Fruit fly (Drosophila melanogaster): ENCODE results near the gene CG42709.

The CG42709 gene

dm6 chr3L:12803159-12804034 is 13.4 kb downstream of the CG42709 start (continued):
- TF ChIP-seq Lim3 (GFP tag; IDR thresholded peaks at IDR 0.05): no peak
- peak in 1 of 2 experiments; percentile 44 for TF ChIP-seq Dfd (GFP tag; optimal IDR thresholded peaks at IDR 0.05)
- TF ChIP-seq tx (GFP tag; optimal IDR thresholded peaks at IDR 0.05): peak; percentile 24
- TF ChIP-seq CG11247 (GFP tag; IDR thresholded peaks at IDR 0.05): no peak; the same call in 1 of the 2 replicates
- no peak for TF ChIP-seq Poxn (GFP tag; IDR thresholded peaks at IDR 0.05)
- TF ChIP-seq CG10267 (tag; optimal IDR thresholded peaks at IDR 0.05): peak; percentile 29
- TF ChIP-seq caup (GFP tag; optimal IDR thresholded peaks at IDR 0.05; ENCODE audit: severe bottlenecking): peak; percentile 8
- 0 out of 2 replicates have a peak, but pooled peaks have one; percentile 26 for TF ChIP-seq CG6689 (GFP tag; IDR thresholded peaks at IDR 0.05)
- 0 out of 4 replicates have a peak, but pooled peaks have one; percentile 62 for TF ChIP-seq chinmo (GFP tag; IDR thresholded peaks at IDR 0.05; ENCODE audit: partially characterized antibody)
- TF ChIP-seq wor (GFP tag; IDR thresholded peaks at IDR 0.05): no peak
- TF ChIP-seq ato (GFP tag; IDR thresholded peaks at IDR 0.05; ENCODE audit: partially characterized antibody): no peak
- peak; percentile 56 for TF ChIP-seq CG13894 (tag; optimal IDR thresholded peaks at IDR 0.05)
- peak; percentile 37 for TF ChIP-seq org-1 (GFP tag; optimal IDR thresholded peaks at IDR 0.05)
- TF ChIP-seq cas (GFP tag; IDR thresholded peaks at IDR 0.05): no peak
- TF ChIP-seq Bteb2 (GFP tag; optimal IDR thresholded peaks at IDR 0.05): peak; percentile 62
- peak; percentile 15 for TF ChIP-seq CG2712 (tag; optimal IDR thresholded peaks at IDR 0.05)
- peak; percentile 47 for TF ChIP-seq phol (tag; optimal IDR thresholded peaks at IDR 0.05)
- TF ChIP-seq knrl (GFP tag; IDR thresholded peaks at IDR 0.05; ENCODE audit: partially characterized antibody): no peak
- no peak for TF ChIP-seq twi (tag; optimal IDR thresholded peaks at IDR 0.05)
- TF ChIP-seq CG4820 (GFP tag; optimal IDR thresholded peaks at IDR 0.05): no peak
- TF ChIP-seq corto (GFP tag; optimal IDR thresholded peaks at IDR 0.05): no peak
- no peak for TF ChIP-seq NC2α (GFP tag; optimal IDR thresholded peaks at IDR 0.05)
- no peak for TF ChIP-seq NK7.1 (GFP tag; optimal IDR thresholded peaks at IDR 0.05)
- TF ChIP-seq pros (GFP tag; optimal IDR thresholded peaks at IDR 0.05): no peak
- no peak for TF ChIP-seq CG4707 (GFP tag; optimal IDR thresholded peaks at IDR 0.05)
- no peak for TF ChIP-seq CG11723 (GFP tag; optimal IDR thresholded peaks at IDR 0.05)
- peak; percentile 66 for TF ChIP-seq CG7839 (tag; optimal IDR thresholded peaks at IDR 0.05)
- no peak for TF ChIP-seq dimm (GFP tag; IDR thresholded peaks at IDR 0.05)
- no peak for TF ChIP-seq CG8281 (tag; optimal IDR thresholded peaks at IDR 0.05)
- no peak for TF ChIP-seq kni (GFP tag; optimal IDR thresholded peaks at IDR 0.05)
- TF ChIP-seq pfk (GFP tag; optimal IDR thresholded peaks at IDR 0.05): no peak
- no peak for TF ChIP-seq CG10565 (GFP tag; optimal IDR thresholded peaks at IDR 0.05)
- peak; percentile 28; the same call in 1 of the 3 replicates for TF ChIP-seq B-H1 (GFP tag; IDR thresholded peaks at IDR 0.05)
- no peak for TF ChIP-seq CG3065 (GFP tag; optimal IDR thresholded peaks at IDR 0.05)
- peak; percentile 16 for TF ChIP-seq Hr3 (GFP tag; optimal IDR thresholded peaks at IDR 0.05)
- TF ChIP-seq CG6175 (GFP tag; IDR thresholded peaks at IDR 0.05): no peak
- TF ChIP-seq CG33557 (GFP tag; optimal IDR thresholded peaks at IDR 0.05): no peak
- TF ChIP-seq CG9876 (GFP tag; optimal IDR thresholded peaks at IDR 0.05): no peak
- TF ChIP-seq CG5245 (GFP tag; optimal IDR thresholded peaks at IDR 0.05): no peak
- TF ChIP-seq rib (GFP tag; IDR thresholded peaks at IDR 0.05): peak; percentile 83
- TF ChIP-seq Ssrp (tag; optimal IDR thresholded peaks at IDR 0.05): no peak
- no peak for TF ChIP-seq ERR (GFP tag; optimal IDR thresholded peaks at IDR 0.05)
- TF ChIP-seq dmrt99B (tag; optimal IDR thresholded peaks at IDR 0.05): peak; percentile 54
- TF ChIP-seq schlank (tag; optimal IDR thresholded peaks at IDR 0.05): no peak
- TF ChIP-seq p53 (GFP tag; optimal IDR thresholded peaks at IDR 0.05): no peak
- TF ChIP-seq Sry-β (GFP tag; optimal IDR thresholded peaks at IDR 0.05): no peak
- no peak for TF ChIP-seq CG30020 (tag; optimal IDR thresholded peaks at IDR 0.05)
- no peak for TF ChIP-seq crol (GFP tag; IDR thresholded peaks at IDR 0.05)
- TF ChIP-seq CG6272 (GFP tag; IDR thresholded peaks at IDR 0.05): no peak
